Fruit fly (Drosophila melanogaster) whole organism, embryonic: ENCODE results near the gene Pif1B.

Experiments used
- CG15269 ChIP-seq: fragments of 200-800 bp; sonication (Bioruptor generic); optimal IDR thresholded peaks from 2 replicates; lab custom pipeline; 2018; ENCODE audit warnings: missing biosample characterization, mild to moderate bottlenecking, missing genetic modification characterization, moderate library complexity
- Hr39 ChIP-seq: fragments of >200 bp; optimal IDR thresholded peaks from 2 replicates; lab custom pipeline; 2017

DNA sequence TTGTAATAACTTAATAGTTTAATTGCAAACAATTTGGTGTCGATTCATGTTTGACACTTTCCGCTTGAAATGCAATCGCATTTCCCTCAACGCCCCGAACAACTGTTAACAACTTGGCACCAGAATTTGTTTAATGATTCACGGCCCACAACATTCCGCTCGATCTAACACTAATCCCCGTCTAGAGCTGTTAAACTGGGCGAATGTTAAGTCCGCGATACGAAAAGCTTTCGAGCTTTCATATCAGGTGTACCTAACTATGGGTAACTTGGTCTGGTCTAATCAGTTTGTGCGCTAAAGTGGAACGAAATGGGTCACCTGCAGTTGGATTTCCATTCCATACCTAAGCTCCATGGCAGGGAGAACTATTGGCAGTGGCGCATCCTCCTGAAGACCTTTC lies 27.8 kb downstream of the Pif1B start, which contains the start of gene CG34301:
- no peak for TF ChIP-seq Hr39 (lab: Kevin White, UChicago)
- TF ChIP-seq CG15269, result no peak
